Fruit fly (Drosophila melanogaster): ENCODE data around the gene osk.

- TF ChIP-seq cic (GFP tag; optimal IDR thresholded peaks at IDR 0.05): no peak
- TF ChIP-seq Mnt (GFP tag; optimal IDR thresholded peaks at IDR 0.05): no peak
- TF ChIP-seq CG5204 (GFP tag; optimal IDR thresholded peaks at IDR 0.05): no peak
- no peak for TF ChIP-seq pad (GFP tag; optimal IDR thresholded peaks at IDR 0.05)
- TF ChIP-seq kay (GFP tag; ENCODE audit: borderline replicate concordance): no peak
Observed at dm6 chr3R:8968837-8969236, 33.9 kb downstream of the osk start.
